Fruit fly (Drosophila melanogaster) Kc167 (cell line): ENCODE measurements around the gene CG11664.

ENCODE experiments used
- Myc ChIP-seq: fragments of >200 bp; optimal IDR thresholded peaks from 2 replicates; lab custom pipeline; 2017; ENCODE audit warnings: missing external identifiers
- Sin3A ChIP-seq: fragments of >200 bp; optimal IDR thresholded peaks from 2 replicates; lab custom pipeline; 2018; ENCODE audit warnings: missing external identifiers
- h ChIP-seq: fragments of >200 bp; optimal IDR thresholded peaks from 3 replicates; lab custom pipeline; 2018; ENCODE audit warnings: missing external identifiers
- insv ChIP-seq: fragments of >200 bp; optimal IDR thresholded peaks from 3 replicates; lab custom pipeline; 2018; ENCODE audit warnings: missing external identifiers
- psq ChIP-seq: fragments of >200 bp; optimal IDR thresholded peaks from 2 replicates; lab custom pipeline; 2017; ENCODE audit warnings: missing external identifiers
- ttk ChIP-seq: sonication (Bioruptor generic); optimal IDR thresholded peaks from 2 replicates; lab custom pipeline; 2017; ENCODE audit warnings: missing external identifiers

The CG11664 gene

dm6 chrX:875432-875831 lies at the start of gene CG11664:
TSS of gene CG11664 (plus strand) at chrX:875732.
- TF ChIP-seq Myc (no peak), ttk (no peak), h (lab: Kevin White, UChicago) (no peak), Sin3A (lab: Kevin White, UChicago) (no peak), insv (no peak)

dm6 chrX:835965-836690 lies 39.4 kb upstream of the CG11664 start:
- no peak for TF ChIP-seq Sin3A (lab: Kevin White, UChicago)
- no peak for TF ChIP-seq psq (lab: Kevin White, UChicago)
- no peak for TF ChIP-seq Myc
- TF ChIP-seq ttk, result no peak
- TF ChIP-seq h (lab: Kevin White, UChicago), result no peak
- no peak for TF ChIP-seq insv

DNA sequence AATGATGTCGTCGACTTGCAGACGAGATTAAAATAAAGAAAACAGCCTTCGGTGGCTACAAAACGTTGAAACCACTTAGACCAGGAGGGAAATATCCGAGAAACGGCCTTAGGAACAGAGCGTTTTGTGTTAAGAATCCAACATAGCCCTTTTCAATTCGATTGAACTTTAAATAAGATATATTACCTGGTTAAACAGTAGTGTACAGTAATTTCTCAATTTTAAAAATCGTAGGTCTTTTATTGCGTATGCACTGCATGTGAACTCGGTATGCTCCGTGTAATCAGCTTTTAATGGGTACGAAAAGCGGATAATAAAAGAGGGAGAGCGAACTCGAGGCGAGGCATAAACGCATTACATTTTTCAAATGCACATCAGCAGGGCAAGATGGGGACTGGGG lies 37.5 kb upstream of the CG11664 start:
- TF ChIP-seq Sin3A (lab: Kevin White, UChicago) (no peak), ttk (no peak), Myc (no peak), h (lab: Kevin White, UChicago) (no peak), psq (lab: Kevin White, UChicago) (no peak), insv (no peak)

- TF ChIP-seq ttk, result no peak
- TF ChIP-seq Sin3A (lab: Kevin White, UChicago), result no peak
- no peak for TF ChIP-seq Myc
- no peak for TF ChIP-seq h (lab: Kevin White, UChicago)
- no peak for TF ChIP-seq insv
- TF ChIP-seq psq (lab: Kevin White, UChicago), result no peak
Measured at dm6 chrX:841038-841437, 34.5 kb upstream of the CG11664 start.

dm6 chrX:841941-842340 lies 33.6 kb upstream of the CG11664 start:
- no peak for TF ChIP-seq ttk
- no peak for TF ChIP-seq insv
- no peak for TF ChIP-seq h (lab: Kevin White, UChicago)

- TF ChIP-seq Sin3A (lab: Kevin White, UChicago) (no peak), Myc (no peak), insv (no peak), psq (lab: Kevin White, UChicago) (no peak), h (lab: Kevin White, UChicago) (no peak), ttk (no peak)
Measured at dm6 chrX:843489-843888, 32.0 kb upstream of the CG11664 start.

- TF ChIP-seq psq (lab: Kevin White, UChicago) (no peak), insv (no peak), ttk (no peak), Myc (no peak), h (lab: Kevin White, UChicago) (no peak), Sin3A (lab: Kevin White, UChicago) (no peak)
Measured at dm6 chrX:844523-844922, 31.0 kb upstream of the CG11664 start, which contains the start of gene CG14635. TSS of gene CG14635 (plus strand) at chrX:844823.

DNA sequence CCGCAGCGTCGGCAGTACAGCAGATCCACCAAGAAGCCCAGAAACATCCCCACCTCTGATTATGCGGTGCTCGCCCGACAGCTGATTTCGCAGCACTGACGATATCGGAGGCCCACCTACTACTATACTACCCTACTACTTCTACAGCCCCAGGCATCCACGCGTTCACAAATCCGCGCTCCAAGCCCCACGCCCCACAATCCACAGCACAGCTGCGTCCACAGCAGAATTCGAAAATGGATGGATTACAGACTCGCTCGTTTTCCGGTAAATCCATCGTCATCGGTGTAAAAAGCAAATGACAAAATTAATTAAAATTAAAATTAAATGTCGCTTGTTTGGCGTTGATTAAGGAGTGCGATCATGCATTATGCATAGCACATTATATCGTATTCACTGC lies 28.5 kb upstream of the CG11664 start, which contains the start of gene CG3713:
Gene CG3713 (minus strand): TSS at position 101 of the 400 bp plus-strand sequence.
- no peak for TF ChIP-seq h (lab: Kevin White, UChicago)
- no peak for TF ChIP-seq psq (lab: Kevin White, UChicago)
- TF ChIP-seq Sin3A (lab: Kevin White, UChicago), result no peak
- no peak for TF ChIP-seq ttk
- no peak for TF ChIP-seq insv
- TF ChIP-seq Myc, result no peak

DNA sequence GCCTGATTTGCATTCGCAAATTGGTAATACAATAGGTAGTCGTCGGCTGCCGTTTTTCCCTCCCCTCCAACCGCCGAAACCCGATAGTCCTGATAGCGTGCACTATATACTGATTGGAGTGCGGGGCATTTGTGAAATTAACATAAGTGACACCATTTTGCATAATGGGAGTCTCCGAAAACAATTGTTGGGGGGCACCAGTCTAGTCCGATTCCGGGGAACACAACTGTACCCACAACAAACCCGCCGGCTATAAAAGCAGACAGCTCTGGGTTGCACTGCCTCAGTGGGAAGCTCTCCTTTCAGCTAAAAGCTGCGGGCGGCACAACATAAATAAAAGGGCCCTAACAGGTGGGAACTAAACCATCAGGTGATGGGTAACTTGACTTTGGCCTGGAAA lies 13.2 kb upstream of the CG11664 start, which contains the start of gene CG14634:
Gene CG14634 (plus strand): TSS at position 301 of the 400 bp plus-strand sequence.
- TF ChIP-seq psq (lab: Kevin White, UChicago) (no peak), Myc (no peak), ttk (no peak), insv (no peak), h (lab: Kevin White, UChicago) (no peak), Sin3A (lab: Kevin White, UChicago) (no peak)

dm6 chrX:868441-868840 lies 7.1 kb upstream of the CG11664 start:
- TF ChIP-seq Sin3A (lab: Kevin White, UChicago), result no peak
- no peak for TF ChIP-seq psq (lab: Kevin White, UChicago)
- no peak for TF ChIP-seq ttk
- TF ChIP-seq Myc, result no peak
- TF ChIP-seq h (lab: Kevin White, UChicago), result no peak
- no peak for TF ChIP-seq insv

dm6 chrX:873739-874138 lies 1.8 kb upstream of the CG11664 start:
- TF ChIP-seq ttk (no peak), psq (lab: Kevin White, UChicago) (no peak), h (lab: Kevin White, UChicago) (no peak), insv (no peak), Myc (no peak), Sin3A (lab: Kevin White, UChicago) (no peak)

- TF ChIP-seq ttk, result no peak
- TF ChIP-seq insv, result no peak
- no peak for TF ChIP-seq psq (lab: Kevin White, UChicago)
- TF ChIP-seq h (lab: Kevin White, UChicago), result no peak
Measured at dm6 chrX:894182-894581, 18.6 kb downstream of the CG11664 start, which contains the start of gene CG11663. TSS of gene CG11663 (plus strand) at chrX:894482.

dm6 chrX:898367-898766 lies 22.8 kb downstream of the CG11664 start:
- no peak for TF ChIP-seq Sin3A (lab: Kevin White, UChicago)
- TF ChIP-seq Myc, result no peak
- no peak for TF ChIP-seq psq (lab: Kevin White, UChicago)
- no peak for TF ChIP-seq insv
- TF ChIP-seq ttk, result no peak
